Fruit fly (Drosophila melanogaster): Measurements from ENCODE around the gene AkhR.

The AkhR gene

DNA sequence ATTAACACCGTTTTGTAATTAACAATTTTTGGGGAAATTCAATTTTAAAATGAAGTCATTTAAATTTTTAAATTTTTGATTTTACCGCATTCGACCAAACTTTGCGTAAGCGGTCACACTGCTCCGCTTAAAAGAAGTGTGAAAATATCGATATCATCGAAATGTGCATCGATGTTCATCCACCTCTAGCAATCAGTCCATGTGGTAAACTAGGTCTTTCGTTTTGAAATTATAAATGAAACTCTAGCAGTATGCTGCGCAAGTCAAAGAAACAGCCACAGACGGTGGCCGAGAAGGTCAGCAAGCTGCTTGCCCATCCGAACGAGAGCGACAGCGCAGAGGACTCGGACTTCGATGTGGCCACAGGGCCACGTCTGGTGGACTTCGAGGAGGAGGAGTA lies 1.5 kb upstream of the AkhR start, which contains the start of gene Aatf (continued):
- no peak for TF ChIP-seq esg (GFP tag; conservative IDR thresholded peaks at IDR 0.05)
- TF ChIP-seq hbn (GFP tag; IDR thresholded peaks at IDR 0.05; ENCODE audit: partially characterized antibody): peak; percentile 85
- TF ChIP-seq CG5245 (GFP tag; optimal IDR thresholded peaks at IDR 0.05): no peak
- peak; percentile 70 for TF ChIP-seq inv (GFP tag; IDR thresholded peaks at IDR 0.05; ENCODE audit: partially characterized antibody)
- TF ChIP-seq CG9876 (GFP tag; optimal IDR thresholded peaks at IDR 0.05): no peak
- no peak for TF ChIP-seq shn (GFP tag; optimal IDR thresholded peaks at IDR 0.05)
- peak; percentile 22 for TF ChIP-seq CG17829 (tag; optimal IDR thresholded peaks at IDR 0.05)
- no peak for TF ChIP-seq dysf (GFP tag; IDR thresholded peaks at IDR 0.05)
- peak; percentile 7 for TF ChIP-seq CG7271 (tag; optimal IDR thresholded peaks at IDR 0.05)
- peak; percentile 74 for TF ChIP-seq Doc3 (GFP tag; IDR thresholded peaks at IDR 0.05; ENCODE audit: partially characterized antibody)
- TF ChIP-seq CG34376 (GFP tag; optimal IDR thresholded peaks at IDR 0.05): no peak
- no peak for TF ChIP-seq CG7372 (GFP tag; IDR thresholded peaks at IDR 0.05)
- TF ChIP-seq vfl (GFP tag; optimal IDR thresholded peaks at IDR 0.05): no peak
- TF ChIP-seq CG4360 (GFP tag; IDR thresholded peaks at IDR 0.05): no peak
- TF ChIP-seq Oaz (GFP tag; IDR thresholded peaks at IDR 0.05): no peak
- no peak for TF ChIP-seq E2f1 (GFP tag; IDR thresholded peaks at IDR 0.05)
- TF ChIP-seq ken (GFP tag; IDR thresholded peaks at IDR 0.05): no peak
- no peak for TF ChIP-seq CG12236 (GFP tag; optimal IDR thresholded peaks at IDR 0.05)
- TF ChIP-seq CG8089 (GFP tag; optimal IDR thresholded peaks at IDR 0.05): no peak
- no peak for TF ChIP-seq CG12071 (GFP tag; optimal IDR thresholded peaks at IDR 0.05)
- TF ChIP-seq CG14050 (GFP tag; IDR thresholded peaks at IDR 0.05): no peak
- no peak for TF ChIP-seq CG6654 (GFP tag; optimal IDR thresholded peaks at IDR 0.05)
- peak; percentile 21 for TF ChIP-seq Sin3A (optimal IDR thresholded peaks at IDR 0.05)
- TF ChIP-seq ERR (GFP tag; optimal IDR thresholded peaks at IDR 0.05): no peak

DNA sequence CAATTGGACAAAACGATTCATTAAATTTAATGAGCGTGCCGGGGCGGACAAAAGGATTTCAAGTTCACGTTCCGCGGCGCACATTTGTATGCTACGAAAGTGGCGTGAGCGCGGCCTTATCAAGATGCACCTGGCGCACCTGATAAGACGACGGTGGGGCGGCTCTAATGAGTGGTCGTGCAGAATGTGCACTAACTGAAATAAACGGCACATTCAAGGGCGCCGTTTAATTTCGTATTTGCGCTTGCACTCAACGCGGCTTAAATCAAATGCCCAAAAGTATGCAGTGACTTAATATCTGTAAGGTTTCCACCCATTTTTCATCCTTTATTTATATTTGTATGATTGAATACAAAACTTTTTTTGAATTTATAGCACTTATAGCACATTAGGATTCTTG lies 935 bp upstream of the AkhR start:
- no peak for TF ChIP-seq ranshi (GFP tag; IDR thresholded peaks at IDR 0.05)
- no peak for TF ChIP-seq Awh (GFP tag; IDR thresholded peaks at IDR 0.05)
- TF ChIP-seq CG5245 (GFP tag; optimal IDR thresholded peaks at IDR 0.05): no peak
- no peak for TF ChIP-seq Mrtf (GFP tag; IDR thresholded peaks at IDR 0.05)
- peak; percentile 6 for TF ChIP-seq CTCF (GFP tag; optimal IDR thresholded peaks at IDR 0.05)
- peak; percentile 64; the same call in 1 of the 2 replicates for TF ChIP-seq CG17612 (GFP tag; IDR thresholded peaks at IDR 0.05)
- no peak for TF ChIP-seq CG15479 (GFP tag; optimal IDR thresholded peaks at IDR 0.05)
- TF ChIP-seq zen2 (GFP tag; IDR thresholded peaks at IDR 0.05; ENCODE audit: partially characterized antibody): no peak
- TF ChIP-seq ftz-f1 (GFP tag; optimal IDR thresholded peaks at IDR 0.05): peak; percentile 24
- TF ChIP-seq CG6813 (GFP tag; optimal IDR thresholded peaks at IDR 0.05): no peak
- TF ChIP-seq CG4707 (GFP tag; optimal IDR thresholded peaks at IDR 0.05): no peak
- TF ChIP-seq CG4730 (GFP tag; IDR thresholded peaks at IDR 0.05): no peak
- TF ChIP-seq klu (GFP tag; IDR thresholded peaks at IDR 0.05): no peak
- no peak for TF ChIP-seq scrt (GFP tag; optimal IDR thresholded peaks at IDR 0.05)
- TF ChIP-seq Ets97D (GFP tag; optimal IDR thresholded peaks at IDR 0.05): no peak
- no peak for TF ChIP-seq crc (GFP tag; optimal IDR thresholded peaks at IDR 0.05)
- TF ChIP-seq bbx (GFP tag; IDR thresholded peaks at IDR 0.05; ENCODE audit: partially characterized antibody): no peak
- no peak for TF ChIP-seq CG14860 (GFP tag; IDR thresholded peaks at IDR 0.05; ENCODE audit: partially characterized antibody)
- no peak for TF ChIP-seq onecut (GFP tag; IDR thresholded peaks at IDR 0.05)
- TF ChIP-seq CG6791 (GFP tag; IDR thresholded peaks at IDR 0.05; ENCODE audit: partially characterized antibody): 0 out of 3 replicates have a peak, but pooled peaks have one; percentile 16
- TF ChIP-seq Ets65A (GFP tag): no peak
- TF ChIP-seq mld (GFP tag; IDR thresholded peaks at IDR 0.05; ENCODE audit: partially characterized antibody): 0 out of 3 replicates have a peak, but pooled peaks have one; percentile 22
- TF ChIP-seq CG17802 (tag; optimal IDR thresholded peaks at IDR 0.05): peak; percentile 29
- TF ChIP-seq ci (GFP tag; IDR thresholded peaks at IDR 0.05): peak; percentile 31; the same call in 1 of the 3 replicates
- TF ChIP-seq CG14014 (GFP tag; IDR thresholded peaks at IDR 0.05): no peak
- TF ChIP-seq sim (GFP tag; IDR thresholded peaks at IDR 0.05): no peak
- TF ChIP-seq Dek (tag; optimal IDR thresholded peaks at IDR 0.05): no peak
- no peak for TF ChIP-seq gcm2 (GFP tag; optimal IDR thresholded peaks at IDR 0.05)
- TF ChIP-seq ems (GFP tag; optimal IDR thresholded peaks at IDR 0.05): no peak

All from whole organism, embryonic.